Worm (Caenorhabditis elegans): ENCODE measurements around the gene dod-3.

dod-3 gene

ce11 chrV:2757226-2757893 lies 26.5 kb upstream of the dod-3 start, which contains the start of gene srx-28 (continued):
- TF ChIP-seq D2030.7 (GFP tag; IDR thresholded peaks at IDR 0.05) (no peak), F57C9.4 (tag; optimal IDR thresholded peaks at IDR 0.05) (no peak), snpc-4 (GFP tag; optimal IDR thresholded peaks at IDR 0.05) (no peak), snpc-4 (tag; optimal IDR thresholded peaks at IDR 0.05) (peak in 2 of 4 experiments; percentile 75 to 87), pbrm-1 (GFP tag; IDR thresholded peaks at IDR 0.05) (no peak), egrh-3 (GFP tag; IDR thresholded peaks at IDR 0.05) (peak; percentile 33; the same call in 1 of the 2 replicates), attf-5 (GFP tag; optimal IDR thresholded peaks at IDR 0.05) (no peak), efl-1 (GFP tag; optimal IDR thresholded peaks at IDR 0.05) (no peak), T26A5.8 (tag; optimal IDR thresholded peaks at IDR 0.05) (no peak), Y67H2A.10 (GFP tag; conservative IDR thresholded peaks at IDR 0.05) (no peak), ceh-91 (GFP tag; IDR thresholded peaks at IDR 0.05) (no peak), somi-1 (GFP tag; optimal IDR thresholded peaks at IDR 0.05) (no peak), snpc-3.4 (tag; optimal IDR thresholded peaks at IDR 0.05) (no peak), zfh-2 (GFP tag; conservative IDR thresholded peaks at IDR 0.05) (no peak; the same call in none of the 2 replicates), ZK185.1 (tag; optimal IDR thresholded peaks at IDR 0.05; ENCODE audit: poor library complexity, severe bottlenecking) (no peak), him-1 (tag; optimal IDR thresholded peaks at IDR 0.05) (no peak), ceh-100 (GFP tag; IDR thresholded peaks at IDR 0.05) (no peak), sdz-38 (tag; optimal IDR thresholded peaks at IDR 0.05) (no peak), atf-7 (tag; optimal IDR thresholded peaks at IDR 0.05) (no peak), ceh-40 (GFP tag; IDR thresholded peaks at IDR 0.05) (no peak), ets-4 (GFP tag; optimal IDR thresholded peaks at IDR 0.05) (no peak), lin-54 (GFP tag; optimal IDR thresholded peaks at IDR 0.05) (no peak), C06A6.2 (GFP tag; conservative IDR thresholded peaks at IDR 0.05) (no peak), rpc-1 (optimal IDR thresholded peaks at IDR 0.05) (peak; percentile 29), rpc-1 (tag; optimal IDR thresholded peaks at IDR 0.05) (no peak), dpl-1 (GFP tag; optimal IDR thresholded peaks at IDR 0.05) (no peak), pha-4 (tag; optimal IDR thresholded peaks at IDR 0.05) (no peak), egl-18 (GFP tag; IDR thresholded peaks at IDR 0.05) (no peak), K12H6.12 (tag; optimal IDR thresholded peaks at IDR 0.05) (no peak), tbx-9 (tag; optimal IDR thresholded peaks at IDR 0.05; ENCODE audit: borderline replicate concordance) (no peak), cebp-1 (GFP tag; IDR thresholded peaks at IDR 0.05) (no peak), cebp-1 (tag; optimal IDR thresholded peaks at IDR 0.05) (no peak), athp-1 (tag; optimal IDR thresholded peaks at IDR 0.05) (no peak), nfyb-1 (GFP tag; IDR thresholded peaks at IDR 0.05) (peak; percentile 26; the same call in 1 of the 2 replicates), F49E8.2 (tag; optimal IDR thresholded peaks at IDR 0.05; ENCODE audit: insufficient read depth) (no peak), bed-2 (GFP tag; IDR thresholded peaks at IDR 0.05) (no peak), hlh-26 (GFP tag; conservative IDR thresholded peaks at IDR 0.05) (no peak), nhr-120 (GFP tag; IDR thresholded peaks at IDR 0.05) (no peak), nhr-80 (tag; optimal IDR thresholded peaks at IDR 0.05) (no peak), lin-26 (GFP tag; IDR thresholded peaks at IDR 0.05) (no peak), mel-28 (tag; optimal IDR thresholded peaks at IDR 0.05; ENCODE audit: borderline replicate concordance) (no peak), bed-1 (GFP tag; IDR thresholded peaks at IDR 0.05) (no peak), T07F8.4 (tag; optimal IDR thresholded peaks at IDR 0.05) (no peak), unc-62 (GFP tag; optimal IDR thresholded peaks at IDR 0.05) (no peak), akir-1 (GFP tag; optimal IDR thresholded peaks at IDR 0.05) (no peak), B0035.1 (tag; optimal IDR thresholded peaks at IDR 0.05) (no peak), lin-40 (tag; optimal IDR thresholded peaks at IDR 0.05) (no peak), dox-1 (GFP tag; IDR thresholded peaks at IDR 0.05) (peak; percentile 47; the same call in 1 of the 2 replicates), B0019.2 (GFP tag; conservative IDR thresholded peaks at IDR 0.05) (no peak)
